Worm (Caenorhabditis elegans) whole organism, young adult: Measurements from ENCODE around the gene Y102F5A.1.

ENCODE experiments used
- B0019.2 ChIP-seq: fragments of 200-800 bp; sonication (Bioruptor generic); conservative IDR thresholded peaks from 2 replicates; pipeline ENCODE4 v1.3.6; 2022; ENCODE audit warnings: missing genetic modification reagents, missing genetic modification characterization, missing compliant biosample characterization
- B0035.1 ChIP-seq: sonication (generic microtip); optimal IDR thresholded peaks from 2 replicates; lab custom pipeline; 2016; ENCODE audit warnings: missing genetic modification characterization, mild to moderate bottlenecking, missing compliant biosample characterization, missing genotype, missing genetic modification reagents
- B0261.1 ChIP-seq: sonication (generic microtip); optimal IDR thresholded peaks from 2 replicates; lab custom pipeline; 2016; ENCODE audit warnings: mild to moderate bottlenecking, missing genetic modification characterization, moderate library complexity, missing compliant biosample characterization
- F10E7.11 ChIP-seq: sonication (generic microtip); optimal IDR thresholded peaks from 2 replicates; lab custom pipeline; 2017; ENCODE audit warnings: mild to moderate bottlenecking, missing genetic modification characterization, moderate library complexity, missing compliant biosample characterization
- F33H1.4 ChIP-seq: fragments of 200-800 bp; sonication (Bioruptor generic); IDR thresholded peaks from 2 replicates; pipeline ENCODE4 v1.3.6; 2022; ENCODE audit warnings: missing genetic modification reagents, missing genetic modification characterization, missing compliant biosample characterization
- F37B4.10 ChIP-seq: fragments of 200-800 bp; sonication (Bioruptor generic); IDR thresholded peaks from 2 replicates; pipeline ENCODE4 v1.3.6; 2022; ENCODE audit warnings: missing genetic modification characterization, missing compliant biosample characterization
- F39B2.1 ChIP-seq: fragments of 200-800 bp; sonication (Bioruptor generic); IDR thresholded peaks from 2 replicates; pipeline ENCODE4 v1.3.6; 2022; ENCODE audit warnings: missing genetic modification reagents, missing genetic modification characterization, missing compliant biosample characterization
- F49E8.2 ChIP-seq: sonication (generic microtip); optimal IDR thresholded peaks from 3 replicates; lab custom pipeline; 2017; ENCODE audit warnings: missing genetic modification characterization, mild to moderate bottlenecking, missing compliant biosample characterization, antibody characterized with exemption, moderate library complexity; ENCODE audit not compliant: insufficient read depth
- K11D2.4 ChIP-seq: fragments of 200-800 bp; sonication (Bioruptor generic); IDR thresholded peaks from 2 replicates; pipeline ENCODE4 v1.3.6; 2022; ENCODE audit warnings: missing genetic modification reagents, missing genetic modification characterization, missing compliant biosample characterization
- K12H6.12 ChIP-seq: fragments of 200-800 bp; sonication (Bioruptor generic); optimal IDR thresholded peaks from 2 replicates; lab custom pipeline; 2018; ENCODE audit warnings: mild to moderate bottlenecking, missing genetic modification characterization, missing compliant biosample characterization
- T26A5.8 ChIP-seq: sonication (generic microtip); optimal IDR thresholded peaks from 2 replicates; lab custom pipeline; 2016; ENCODE audit warnings: missing genetic modification characterization, missing compliant biosample characterization
- Y53G8AR.9 ChIP-seq: fragments of 200-800 bp; sonication (Bioruptor generic); conservative IDR thresholded peaks from 2 replicates; pipeline ENCODE4 v1.3.6; 2022; ENCODE audit warnings: missing genetic modification reagents, missing genetic modification characterization, missing compliant biosample characterization
- Y79H2A.3 ChIP-seq: fragments of 200-800 bp; sonication (Bioruptor generic); conservative IDR thresholded peaks from 2 replicates; pipeline ENCODE4 v1.3.6; 2022; ENCODE audit warnings: missing genetic modification reagents, missing genetic modification characterization, missing compliant biosample characterization
- Y95B8A.8 ChIP-seq: fragments of 200-800 bp; sonication (Bioruptor generic); IDR thresholded peaks from 2 replicates; pipeline ENCODE4 v1.3.6; 2022; ENCODE audit warnings: missing genetic modification reagents, missing genetic modification characterization, missing compliant biosample characterization
- akir-1 ChIP-seq: fragments of 200-800 bp; sonication (Bioruptor generic); optimal IDR thresholded peaks from 2 replicates; lab custom pipeline; 2018; ENCODE audit warnings: mild to moderate bottlenecking, missing genetic modification characterization, moderate library complexity, missing compliant biosample characterization
- aptf-3 ChIP-seq: fragments of 200-800 bp; sonication (Bioruptor generic); IDR thresholded peaks from 2 replicates; pipeline ENCODE4 v1.3.6; 2022; ENCODE audit warnings: missing genetic modification characterization, missing compliant biosample characterization
- atf-7 ChIP-seq: sonication (generic microtip); optimal IDR thresholded peaks from 2 replicates; lab custom pipeline; 2017; ENCODE audit warnings: mild to moderate bottlenecking, missing genetic modification characterization, missing compliant biosample characterization
- ceh-100 ChIP-seq: fragments of 200-800 bp; sonication (Bioruptor generic); IDR thresholded peaks from 2 replicates; pipeline ENCODE4 v1.3.6; 2022; ENCODE audit warnings: missing genetic modification reagents, missing genetic modification characterization, missing compliant biosample characterization
- ceh-27 ChIP-seq: fragments of 200-800 bp; sonication (Bioruptor generic); optimal IDR thresholded peaks from 2 replicates; lab custom pipeline; 2018; ENCODE audit warnings: mild to moderate bottlenecking, missing genetic modification characterization, moderate library complexity, missing compliant biosample characterization
- ceh-40 ChIP-seq: fragments of 200-800 bp; sonication (Bioruptor generic); IDR thresholded peaks from 2 replicates; pipeline ENCODE4 v1.3.6; 2022; ENCODE audit warnings: missing genetic modification characterization, missing compliant biosample characterization
- chd-7 ChIP-seq: sonication (generic microtip); optimal IDR thresholded peaks from 2 replicates; lab custom pipeline; 2016; ENCODE audit warnings: mild to moderate bottlenecking, missing genetic modification characterization, moderate library complexity, missing compliant biosample characterization
- efl-1 ChIP-seq: fragments of 150-350 bp; optimal IDR thresholded peaks from 2 replicates; lab custom pipeline; 2014; ENCODE audit warnings: missing biosample characterization, missing genetic modification reagents, missing genetic modification characterization
- egl-18 ChIP-seq: fragments of 200-800 bp; sonication (Bioruptor generic); IDR thresholded peaks from 2 replicates; pipeline ENCODE4 v1.3.6; 2022; ENCODE audit warnings: missing genetic modification reagents, missing genetic modification characterization, missing compliant biosample characterization
- egrh-3 ChIP-seq: fragments of 200-800 bp; sonication (Bioruptor generic); IDR thresholded peaks from 2 replicates; pipeline ENCODE4 v1.3.6; 2022; ENCODE audit warnings: missing genetic modification reagents, missing genetic modification characterization, missing compliant biosample characterization
- fkh-3 ChIP-seq: sonication (generic microtip); optimal IDR thresholded peaks from 2 replicates; lab custom pipeline; 2016; ENCODE audit warnings: mild to moderate bottlenecking, missing genetic modification characterization, missing compliant biosample characterization
- hmg-1.2 ChIP-seq: fragments of 200-800 bp; sonication (Bioruptor generic); IDR thresholded peaks from 2 replicates; pipeline ENCODE4 v1.3.6; 2022; ENCODE audit warnings: missing genetic modification reagents, missing genetic modification characterization, missing compliant biosample characterization
- hsf-1 ChIP-seq: fragments of 200-800 bp; sonication (Bioruptor generic); IDR thresholded peaks from 2 replicates; pipeline ENCODE4 v1.3.6; 2022; ENCODE audit warnings: missing genetic modification reagents, missing genetic modification characterization, missing compliant biosample characterization
- lin-26 ChIP-seq: fragments of 200-800 bp; sonication (Bioruptor generic); IDR thresholded peaks from 2 replicates; pipeline ENCODE4 v1.3.6; 2022; ENCODE audit warnings: missing genetic modification reagents, missing genetic modification characterization, missing compliant biosample characterization
- lin-40 ChIP-seq: sonication (generic microtip); optimal IDR thresholded peaks from 2 replicates; lab custom pipeline; 2016; ENCODE audit warnings: missing genetic modification characterization, mild to moderate bottlenecking, missing compliant biosample characterization, missing genotype, missing genetic modification reagents
- lir-1 ChIP-seq: fragments of 200-800 bp; sonication (Bioruptor generic); conservative IDR thresholded peaks from 2 replicates; pipeline ENCODE4 v1.3.6; 2022; ENCODE audit warnings: missing genetic modification reagents, missing genetic modification characterization, missing compliant biosample characterization
- lsl-1 ChIP-seq: fragments of 200-800 bp; sonication (Bioruptor generic); optimal IDR thresholded peaks from 2 replicates; lab custom pipeline; 2018; ENCODE audit warnings: mild to moderate bottlenecking, missing genetic modification characterization, moderate library complexity, missing compliant biosample characterization
- lsy-27 ChIP-seq: sonication (generic microtip); optimal IDR thresholded peaks from 2 replicates; lab custom pipeline; 2017; ENCODE audit warnings: missing genetic modification characterization, mild to moderate bottlenecking, missing compliant biosample characterization, antibody characterized with exemption, missing genotype, borderline replicate concordance; ENCODE audit not compliant: insufficient read depth
- mcd-1 ChIP-seq: fragments of 200-800 bp; sonication (Bioruptor generic); IDR thresholded peaks from 2 replicates; pipeline ENCODE4 v1.3.6; 2022; ENCODE audit warnings: missing genetic modification reagents, missing genetic modification characterization, missing compliant biosample characterization
- mxl-1 ChIP-seq: sonication (generic microtip); optimal IDR thresholded peaks from 2 replicates; lab custom pipeline; 2016; ENCODE audit warnings: missing genetic modification characterization, missing compliant biosample characterization
- nfyb-1 ChIP-seq: fragments of 200-800 bp; sonication (Bioruptor generic); IDR thresholded peaks from 2 replicates; pipeline ENCODE4 v1.3.6; 2022; ENCODE audit warnings: missing genetic modification reagents, missing genetic modification characterization, missing compliant biosample characterization
- nhr-120 ChIP-seq: fragments of 200-800 bp; sonication (Bioruptor generic); IDR thresholded peaks from 2 replicates; pipeline ENCODE4 v1.3.6; 2022; ENCODE audit warnings: missing genetic modification characterization, missing compliant biosample characterization
- nhr-179 ChIP-seq: sonication (generic microtip); optimal IDR thresholded peaks from 2 replicates; lab custom pipeline; 2016; ENCODE audit warnings: mild to moderate bottlenecking, missing genetic modification characterization, missing compliant biosample characterization
- nhr-27 ChIP-seq: fragments of 200-800 bp; sonication (Bioruptor generic); optimal IDR thresholded peaks from 2 replicates; lab custom pipeline; 2018; ENCODE audit warnings: mild to moderate bottlenecking, missing genetic modification characterization, moderate library complexity, missing compliant biosample characterization
- rcor-1 ChIP-seq: fragments of 200-800 bp; sonication (Bioruptor generic); IDR thresholded peaks from 2 replicates; pipeline ENCODE4 v1.3.6; 2022; ENCODE audit warnings: missing genetic modification reagents, missing genetic modification characterization, missing compliant biosample characterization
- rec-8 ChIP-seq, 2 experiments: sonication (generic microtip); optimal IDR thresholded peaks; 2 replicates each; lab custom pipeline; 2016; ENCODE audit warnings: mild to moderate bottlenecking in 2 of 2, missing genetic modification characterization in 2 of 2, missing genetic modification reagents in 2 of 2, missing genotype in 2 of 2, missing biosample characterization in 1 of 2, missing compliant biosample characterization in 1 of 2, moderate library complexity in 1 of 2
- sdz-38 ChIP-seq: sonication (generic microtip); optimal IDR thresholded peaks from 2 replicates; lab custom pipeline; 2016; ENCODE audit warnings: missing genotype, missing genetic modification characterization, missing compliant biosample characterization
- snpc-1.1 ChIP-seq: sonication (generic microtip); optimal IDR thresholded peaks from 2 replicates; lab custom pipeline; 2017; ENCODE audit warnings: missing genetic modification characterization, mild to moderate bottlenecking, missing compliant biosample characterization, antibody characterized with exemption, moderate library complexity, missing genotype, missing genetic modification reagents; ENCODE audit not compliant: insufficient read depth
- somi-1 ChIP-seq: fragments of 200-800 bp; sonication (Bioruptor generic); optimal IDR thresholded peaks from 2 replicates; lab custom pipeline; 2018; ENCODE audit warnings: mild to moderate bottlenecking, missing genetic modification characterization, missing compliant biosample characterization
- tbp1 ChIP-seq: fragments of 200-800 bp; sonication (Bioruptor generic); optimal IDR thresholded peaks from 2 replicates; lab custom pipeline; 2018; ENCODE audit warnings: mild to moderate bottlenecking, missing genetic modification characterization, missing compliant biosample characterization
- tbx-9 ChIP-seq: sonication (generic microtip); optimal IDR thresholded peaks from 2 replicates; lab custom pipeline; 2016; ENCODE audit warnings: borderline replicate concordance, missing genetic modification characterization, inconsistent platforms, missing compliant biosample characterization
- unc-62 ChIP-seq: fragments of 150-350 bp; optimal IDR thresholded peaks from 2 replicates; lab custom pipeline; 2014; ENCODE audit warnings: missing biosample characterization, missing genetic modification reagents, missing genetic modification characterization
- ztf-26 ChIP-seq: sonication (generic microtip); optimal IDR thresholded peaks from 2 replicates; lab custom pipeline; 2017; ENCODE audit warnings: missing genetic modification characterization, missing compliant biosample characterization
- ztf-6 ChIP-seq: fragments of 200-800 bp; sonication (Bioruptor generic); IDR thresholded peaks from 2 replicates; pipeline ENCODE4 v1.3.6; 2022; ENCODE audit warnings: missing genetic modification reagents, missing genetic modification characterization, missing compliant biosample characterization

Gene Y102F5A.1

ce11 chrX:11757666-11758065, 26.5 kb downstream of the Y102F5A.1 start (continued):
- TF ChIP-seq Y53G8AR.9 (no peak; the same call in 1 of the 2 replicates), hsf-1 (GFP tag; lab: Robert Waterston, UW) (0 out of 2 replicates have a peak, but pooled peaks have one; percentile 54), B0019.2 (peak; percentile 55; the same call in 1 of the 2 replicates), mxl-1 (tag; lab: Kevin White, UChicago) (peak; percentile 93), F39B2.1 (GFP tag; lab: Robert Waterston, UW) (0 out of 2 replicates have a peak, but pooled peaks have one; percentile 52), F33H1.4 (GFP tag; lab: Robert Waterston, UW) (no peak), atf-7 (tag; lab: Kevin White, UChicago) (peak; percentile 62), lin-26 (GFP tag; lab: Robert Waterston, UW) (peak; percentile 98), somi-1 (GFP tag; lab: Kevin White, UChicago) (peak; percentile 72), Y95B8A.8 (GFP tag; lab: Robert Waterston, UW) (no peak), nhr-120 (0 out of 2 replicates have a peak, but pooled peaks have one; percentile 77), aptf-3 (GFP tag; lab: Robert Waterston, UW) (no peak), Y79H2A.3 (GFP tag; lab: Robert Waterston, UW) (0 out of 2 replicates have a peak, but pooled peaks have one; percentile 59), fkh-3 (peak; percentile 58), snpc-1.1 (peak; percentile 36), chd-7 (tag; lab: Kevin White, UChicago) (peak; percentile 81), egrh-3 (no peak), B0035.1 (tag; lab: Kevin White, UChicago) (peak; percentile 63), rcor-1 (GFP tag; lab: Robert Waterston, UW) (peak; percentile 87), sdz-38 (tag; lab: Kevin White, UChicago) (no peak), B0261.1 (tag; lab: Kevin White, UChicago) (peak; percentile 97), ceh-100 (GFP tag; lab: Robert Waterston, UW) (peak; percentile 63), lsy-27 (tag; lab: Kevin White, UChicago) (no peak), nhr-27 (peak; percentile 35), akir-1 (GFP tag; lab: Kevin White, UChicago) (no peak), K11D2.4 (peak; percentile 77), hmg-1.2 (peak; percentile 80), lir-1 (GFP tag; lab: Robert Waterston, UW) (no peak), ceh-40 (peak; percentile 73), F49E8.2 (tag; lab: Kevin White, UChicago) (peak; percentile 10), egl-18 (0 out of 2 replicates have a peak, but pooled peaks have one; percentile 42), efl-1 (GFP tag; lab: Kevin White, UChicago) (no peak), mcd-1 (GFP tag; lab: Robert Waterston, UW) (peak; percentile 68), T26A5.8 (tag; lab: Kevin White, UChicago) (peak; percentile 71), lin-40 (tag; lab: Kevin White, UChicago) (peak; percentile 73), ztf-26 (tag; lab: Kevin White, UChicago) (peak; percentile 64), F10E7.11 (tag; lab: Kevin White, UChicago) (peak; percentile 44), ztf-6 (GFP tag; lab: Robert Waterston, UW) (peak; percentile 70; the same call in 1 of the 2 replicates), nhr-179 (tag; lab: Kevin White, UChicago) (no peak), tbx-9 (tag; lab: Kevin White, UChicago) (no peak), nfyb-1 (peak; percentile 91), tbp1 (GFP tag; lab: Kevin White, UChicago) (peak; percentile 99), F37B4.10 (GFP tag; lab: Robert Waterston, UW) (0 out of 2 replicates have a peak, but pooled peaks have one; percentile 44), ceh-27 (GFP tag; lab: Kevin White, UChicago) (peak; percentile 85), lsl-1 (no peak), K12H6.12 (peak; percentile 64), rec-8 (tag; optimal IDR thresholded peaks at IDR 0.05; lab: Kevin White, UChicago) (peak; percentile 85 to 92), unc-62 (GFP tag; lab: Kevin White, UChicago) (no peak)
